Fruit fly (Drosophila melanogaster) whole organism, embryonic: ENCODE results near the gene Cpr23B.

Source experiments
- Bgb ChIP-seq: fragments of 200-800 bp; sonication (Bioruptor generic); IDR thresholded peaks from 2 replicates; pipeline ENCODE4 v1.3.6; 2022; ENCODE audit warnings: missing biosample characterization, missing genetic modification characterization; ENCODE audit not compliant: partially characterized antibody
- CG10431 ChIP-seq: fragments of 200-800 bp; sonication (Bioruptor generic); optimal IDR thresholded peaks from 3 replicates; lab custom pipeline; 2018; ENCODE audit warnings: missing biosample characterization, mild to moderate bottlenecking, missing genetic modification characterization
- CG10543 ChIP-seq: fragments of 200-800 bp; sonication (Bioruptor generic); optimal IDR thresholded peaks from 3 replicates; lab custom pipeline; 2017; ENCODE audit warnings: missing biosample characterization, mild to moderate bottlenecking, missing genetic modification characterization, moderate library complexity
- CG13287 ChIP-seq: fragments of 200-800 bp; sonication (Bioruptor generic); IDR thresholded peaks from 2 replicates; pipeline ENCODE4 v1.3.6; 2022; ENCODE audit warnings: missing biosample characterization, missing genetic modification characterization; ENCODE audit not compliant: partially characterized antibody
- CG13424 ChIP-seq: fragments of 200-800 bp; sonication (Bioruptor generic); optimal IDR thresholded peaks from 2 replicates; lab custom pipeline; 2019; ENCODE audit warnings: missing biosample characterization, mild to moderate bottlenecking, missing genetic modification characterization, moderate library complexity
- CG15479 ChIP-seq: fragments of 200-800 bp; sonication (Bioruptor generic); optimal IDR thresholded peaks from 3 replicates; lab custom pipeline; 2019; ENCODE audit warnings: missing biosample characterization, mild to moderate bottlenecking, missing genetic modification characterization, moderate library complexity
- CG17328 ChIP-seq: fragments of 200-800 bp; sonication (Bioruptor generic); IDR thresholded peaks from 2 replicates; pipeline ENCODE4 v1.3.6; 2022; ENCODE audit warnings: missing biosample characterization, missing genetic modification characterization
- CG31441 ChIP-seq: fragments of 200-800 bp; sonication (Bioruptor generic); IDR thresholded peaks from 2 replicates; pipeline ENCODE4 v1.3.6; 2022; ENCODE audit warnings: missing biosample characterization, missing genetic modification characterization
- CG4360 ChIP-seq: fragments of 200-800 bp; sonication (Bioruptor generic); IDR thresholded peaks from 2 replicates; pipeline ENCODE4 v1.3.6; 2022; ENCODE audit warnings: missing biosample characterization, missing genetic modification characterization
- CG4854 ChIP-seq: fragments of 200-800 bp; sonication (Bioruptor generic); optimal IDR thresholded peaks from 2 replicates; lab custom pipeline; 2016; ENCODE audit warnings: missing biosample characterization, missing genetic modification characterization, inconsistent platforms
- CG5953 ChIP-seq: fragments of 200-800 bp; sonication (Bioruptor generic); IDR thresholded peaks from 2 replicates; pipeline ENCODE4 v1.3.6; 2022; ENCODE audit warnings: missing biosample characterization, missing genetic modification characterization
- CG8478 ChIP-seq: fragments of >200 bp; optimal IDR thresholded peaks from 2 replicates; lab custom pipeline; 2018
- CG8924 ChIP-seq: fragments of 200-800 bp; optimal IDR thresholded peaks from 3 replicates; lab custom pipeline; 2019; ENCODE audit warnings: missing biosample characterization, mild to moderate bottlenecking, missing genetic modification characterization, moderate library complexity
- CG9609 ChIP-seq: fragments of 200-800 bp; sonication (Bioruptor generic); optimal IDR thresholded peaks from 3 replicates; lab custom pipeline; 2016; ENCODE audit warnings: missing biosample characterization, missing genetic modification characterization
- CoRest ChIP-seq: fragments of 200-800 bp; sonication (Bioruptor generic); optimal IDR thresholded peaks from 3 replicates; lab custom pipeline; 2018; ENCODE audit warnings: missing biosample characterization, mild to moderate bottlenecking, missing genetic modification characterization, moderate library complexity
- Eip74EF ChIP-seq, 2 experiments: fragments of 200-800 bp in 1 of 2; fragments of >200 bp in 1 of 2; sonication (Bioruptor generic) in 1 of 2; optimal IDR thresholded peaks; 2 replicates each; lab custom pipeline; 2017 to 2019; ENCODE audit warnings: missing biosample characterization in 2 of 2, missing genetic modification characterization in 2 of 2, mild to moderate bottlenecking in 1 of 2, moderate library complexity in 1 of 2
- Gsc ChIP-seq: fragments of 200-800 bp; sonication (Bioruptor generic); IDR thresholded peaks from 2 replicates; pipeline ENCODE4 v1.3.6; 2022; ENCODE audit warnings: missing biosample characterization, missing genetic modification characterization
- HLH3B ChIP-seq: fragments of 200-800 bp; sonication (Bioruptor generic); IDR thresholded peaks from 2 replicates; pipeline ENCODE4 v1.3.6; 2022; ENCODE audit warnings: missing biosample characterization, missing genetic modification characterization
- HLHmδ ChIP-seq: fragments of 200-800 bp; sonication (Bioruptor generic); optimal IDR thresholded peaks from 2 replicates; lab custom pipeline; 2018; ENCODE audit warnings: missing biosample characterization, mild to moderate bottlenecking, missing genetic modification characterization, moderate library complexity
- Hmx ChIP-seq: fragments of 200-800 bp; sonication (Bioruptor generic); optimal IDR thresholded peaks from 2 replicates; lab custom pipeline; 2016; ENCODE audit warnings: missing biosample characterization, missing genetic modification characterization
- Hr51 ChIP-seq, 2 experiments: fragments of 200-800 bp; sonication (Bioruptor generic); optimal IDR thresholded peaks; 2 replicates in 1 of 2; 3 replicates in 1 of 2; lab custom pipeline; 2016 to 2018; ENCODE audit warnings: missing biosample characterization in 2 of 2, missing genetic modification characterization in 2 of 2, mild to moderate bottlenecking in 1 of 2, moderate library complexity in 1 of 2
- MBD-R2 ChIP-seq: fragments of 200-800 bp; sonication (Bioruptor generic); IDR thresholded peaks from 2 replicates; pipeline ENCODE4 v1.3.6; 2022; ENCODE audit warnings: missing biosample characterization, missing genetic modification characterization
- Mrtf ChIP-seq: fragments of 200-800 bp; sonication (Bioruptor generic); IDR thresholded peaks from 3 replicates; pipeline ENCODE4 v1.3.6; 2022; ENCODE audit warnings: missing biosample characterization, missing genetic modification characterization
- Pdp1 ChIP-seq, 2 experiments: fragments of 200-800 bp; sonication (Bioruptor generic); optimal IDR thresholded peaks; 3 replicates each; lab custom pipeline; 2016; ENCODE audit warnings: missing biosample characterization in 2 of 2, missing genetic modification characterization in 2 of 2, mild to moderate bottlenecking in 1 of 2, moderate library complexity in 1 of 2
- Scr ChIP-seq: fragments of 200-800 bp; sonication (Bioruptor generic); IDR thresholded peaks from 2 replicates; pipeline ENCODE4 v1.3.6; 2022; ENCODE audit warnings: missing biosample characterization, missing genetic modification characterization; ENCODE audit not compliant: partially characterized antibody
- TFAM ChIP-seq: fragments of 200-800 bp; sonication (Bioruptor generic); optimal IDR thresholded peaks from 2 replicates; lab custom pipeline; 2017; ENCODE audit warnings: missing biosample characterization, missing genetic modification characterization, inconsistent platforms
- Trl ChIP-seq, 3 experiments: fragments of >200 bp in 2 of 3; fragments of 200-800 bp in 1 of 3; sonication (Bioruptor generic) in 1 of 3; optimal IDR thresholded peaks; 2 replicates in 1 of 3; 3 replicates in 2 of 3; lab custom pipeline; 2016 to 2017; ENCODE audit warnings: missing biosample characterization in 1 of 3, missing genetic modification characterization in 1 of 3
- amos ChIP-seq: fragments of 200-800 bp; sonication (Bioruptor generic); IDR thresholded peaks from 2 replicates; pipeline ENCODE4 v1.3.6; 2022; ENCODE audit warnings: missing biosample characterization, missing genetic modification characterization; ENCODE audit not compliant: partially characterized antibody
- cg ChIP-seq: fragments of 200-800 bp; sonication (Bioruptor generic); optimal IDR thresholded peaks from 3 replicates; lab custom pipeline; 2019; ENCODE audit warnings: missing biosample characterization, mild to moderate bottlenecking, missing genetic modification characterization, moderate library complexity
- chinmo ChIP-seq: fragments of 200-800 bp; sonication (Bioruptor generic); IDR thresholded peaks from 4 replicates; pipeline ENCODE4 v1.3.6; 2022; ENCODE audit warnings: missing biosample characterization, missing genetic modification characterization; ENCODE audit not compliant: partially characterized antibody
- croc ChIP-seq: fragments of 200-800 bp; sonication (Bioruptor generic); conservative IDR thresholded peaks from 3 replicates; pipeline ENCODE4 v1.3.6; 2022; ENCODE audit warnings: missing biosample characterization, missing genetic modification characterization
- eyg ChIP-seq: fragments of 200-800 bp; sonication (Bioruptor generic); optimal IDR thresholded peaks from 3 replicates; lab custom pipeline; 2016; ENCODE audit warnings: missing biosample characterization, missing genetic modification characterization
- fd96Cb ChIP-seq: fragments of 200-800 bp; sonication (Bioruptor generic); optimal IDR thresholded peaks from 2 replicates; lab custom pipeline; 2018; ENCODE audit warnings: missing biosample characterization, mild to moderate bottlenecking, missing genetic modification characterization, moderate library complexity
- kay ChIP-seq: fragments of 200-800 bp; sonication (Bioruptor generic); optimal IDR thresholded peaks from 2 replicates; lab custom pipeline; 2016; ENCODE audit warnings: missing biosample characterization, missing genetic modification characterization
- lola ChIP-seq, 3 experiments: fragments of >200 bp in 2 of 3; fragments of 200-800 bp in 1 of 3; sonication (Bioruptor generic) in 1 of 3; optimal IDR thresholded peaks; 2 replicates each; lab custom pipeline; 2017 to 2019; ENCODE audit warnings: missing biosample characterization in 3 of 3, missing genetic modification characterization in 3 of 3, mild to moderate bottlenecking in 1 of 3, moderate library complexity in 1 of 3
- ro ChIP-seq: fragments of 200-800 bp; sonication (Bioruptor generic); IDR thresholded peaks from 2 replicates; pipeline ENCODE4 v1.3.6; 2022; ENCODE audit warnings: missing biosample characterization, missing genetic modification characterization
- row ChIP-seq: fragments of 200-800 bp; sonication (Bioruptor generic); IDR thresholded peaks from 3 replicates; pipeline ENCODE4 v1.3.6; 2022; ENCODE audit warnings: missing biosample characterization, missing genetic modification characterization
- twi ChIP-seq: fragments of 200-800 bp; optimal IDR thresholded peaks from 2 replicates; lab custom pipeline; 2019; ENCODE audit warnings: missing biosample characterization, mild to moderate bottlenecking, missing genetic modification characterization, moderate library complexity
- wdn ChIP-seq: fragments of 200-800 bp; sonication (Bioruptor generic); IDR thresholded peaks from 2 replicates; pipeline ENCODE4 v1.3.6; 2022; ENCODE audit warnings: missing biosample characterization, missing genetic modification characterization
- zen ChIP-seq: fragments of 200-800 bp; sonication (Bioruptor generic); optimal IDR thresholded peaks from 3 replicates; lab custom pipeline; 2018; ENCODE audit warnings: missing biosample characterization, mild to moderate bottlenecking, missing genetic modification characterization, moderate library complexity
- zfh2 ChIP-seq: fragments of 200-800 bp; sonication (Bioruptor generic); optimal IDR thresholded peaks from 2 replicates; lab custom pipeline; 2016; ENCODE audit warnings: missing biosample characterization, missing genetic modification characterization

The Cpr23B gene

DNA sequence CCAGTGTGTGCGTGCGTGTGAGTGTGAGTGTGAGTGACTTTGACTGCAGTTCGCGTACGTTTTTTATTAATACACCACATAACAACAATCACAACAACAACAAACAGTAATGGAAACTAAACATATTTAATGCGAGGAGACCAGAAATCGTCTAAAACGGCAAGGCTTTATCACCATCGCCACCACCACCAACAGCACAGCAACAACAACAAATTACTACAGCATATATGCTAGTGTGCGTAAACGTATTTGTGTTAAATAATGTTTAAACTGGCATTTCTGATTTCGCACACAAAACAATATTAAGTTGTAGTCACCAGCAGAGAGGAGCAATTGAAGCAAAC, 48.0 kb downstream of the Cpr23B start:
- TF ChIP-seq MBD-R2 (GFP tag; lab: Robert Waterston, UW) = no peak
- no peak for TF ChIP-seq Hr51 (GFP tag; optimal IDR thresholded peaks at IDR 0.05; lab: Kevin White, UChicago)
- TF ChIP-seq Trl (optimal IDR thresholded peaks at IDR 0.05; lab: Kevin White, UChicago) = no peak
- TF ChIP-seq Trl (GFP tag; optimal IDR thresholded peaks at IDR 0.05; lab: Kevin White, UChicago) = no peak
- TF ChIP-seq CG4360 (GFP tag; lab: Robert Waterston, UW) = peak; percentile 77
- TF ChIP-seq CG13424 (tag; lab: Kevin White, UChicago) = no peak
- peak in 1 of 2 experiments; percentile 26 for TF ChIP-seq Eip74EF (GFP tag; optimal IDR thresholded peaks at IDR 0.05; lab: Kevin White, UChicago)
- no peak for TF ChIP-seq CG4854 (GFP tag; lab: Kevin White, UChicago)
- no peak for TF ChIP-seq zfh2
- no peak for TF ChIP-seq eyg (GFP tag; lab: Kevin White, UChicago)
- no peak for TF ChIP-seq CG10543 (GFP tag; lab: Kevin White, UChicago)
- TF ChIP-seq TFAM (GFP tag; lab: Kevin White, UChicago) = no peak
- no peak for TF ChIP-seq Bgb (GFP tag; lab: Robert Waterston, UW)
- no peak for TF ChIP-seq twi (tag; lab: Kevin White, UChicago)
- TF ChIP-seq ro = no peak
- TF ChIP-seq CoRest (tag; lab: Kevin White, UChicago) = no peak
- no peak for TF ChIP-seq Pdp1 (GFP tag; optimal IDR thresholded peaks at IDR 0.05; lab: Kevin White, UChicago)
- TF ChIP-seq CG31441 = no peak
- TF ChIP-seq Hmx (GFP tag; lab: Kevin White, UChicago) = no peak
- TF ChIP-seq zen = no peak
- TF ChIP-seq CG10431 (GFP tag; lab: Kevin White, UChicago) = no peak
- TF ChIP-seq Scr (GFP tag; lab: Robert Waterston, UW) = no peak
- peak; percentile 49 for TF ChIP-seq CG8924 (tag; lab: Kevin White, UChicago)
- TF ChIP-seq wdn (GFP tag; lab: Robert Waterston, UW) = no peak
- TF ChIP-seq fd96Cb = no peak
- no peak for TF ChIP-seq row (GFP tag; lab: Robert Waterston, UW)
- TF ChIP-seq lola (GFP tag; optimal IDR thresholded peaks at IDR 0.05; lab: Kevin White, UChicago) = peak in 1 of 3 experiments; percentile 88
- no peak for TF ChIP-seq croc (GFP tag; lab: Robert Waterston, UW)
- TF ChIP-seq HLH3B = no peak
- TF ChIP-seq Gsc (GFP tag; lab: Robert Waterston, UW) = no peak
- TF ChIP-seq amos (GFP tag; lab: Robert Waterston, UW) = no peak
- TF ChIP-seq CG15479 (GFP tag; lab: Kevin White, UChicago) = no peak
- TF ChIP-seq HLHmδ (GFP tag; lab: Kevin White, UChicago) = no peak
- TF ChIP-seq chinmo (GFP tag; lab: Robert Waterston, UW) = 0 out of 4 replicates have a peak, but pooled peaks have one; percentile 21
- TF ChIP-seq CG5953 (GFP tag; lab: Robert Waterston, UW) = no peak
- no peak for TF ChIP-seq CG9609 (GFP tag; lab: Kevin White, UChicago)
- TF ChIP-seq kay = no peak
- TF ChIP-seq CG8478 (lab: Kevin White, UChicago) = peak; percentile 94
- TF ChIP-seq cg (GFP tag; lab: Kevin White, UChicago) = no peak
- no peak for TF ChIP-seq CG17328 (GFP tag; lab: Robert Waterston, UW)
- TF ChIP-seq CG13287 (GFP tag; lab: Robert Waterston, UW) = no peak
- TF ChIP-seq Mrtf (GFP tag; lab: Robert Waterston, UW) = no peak
- TF ChIP-seq, all 482 proteins: peak for 6
